Worm (Caenorhabditis elegans): ENCODE data around the gene odc-1.

DNA sequence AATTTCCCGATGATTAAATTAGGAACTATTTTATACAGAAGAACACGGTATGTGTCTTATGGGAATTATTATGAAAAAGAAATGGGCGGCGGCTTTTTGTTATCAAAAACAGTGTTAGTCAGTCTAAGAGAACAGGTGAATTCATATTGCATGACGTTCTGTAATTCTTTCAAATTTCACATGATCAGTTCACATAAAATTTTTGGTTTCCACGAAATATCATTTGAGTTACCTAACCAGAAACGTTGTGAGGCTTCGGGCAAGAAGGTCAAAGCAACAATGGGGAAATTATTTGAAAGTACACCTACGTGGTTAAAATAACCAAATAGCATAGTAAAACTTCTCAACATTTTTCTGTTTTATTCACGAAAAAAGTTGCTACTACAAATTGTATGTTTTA lies 35.9 kb upstream of the odc-1 start, which contains the start of gene Y57E12B.10:
- no peak for TF ChIP-seq med-1 (GFP tag; optimal IDR thresholded peaks at IDR 0.05; ENCODE audit: insufficient read depth)
- TF ChIP-seq klf-2 (GFP tag; conservative IDR thresholded peaks at IDR 0.05) = no peak
- no peak for TF ChIP-seq T22C8.4 (GFP tag; IDR thresholded peaks at IDR 0.05)
- TF ChIP-seq ztf-23 (GFP tag; IDR thresholded peaks at IDR 0.05) = no peak
- TF ChIP-seq ref-1 (GFP tag; conservative IDR thresholded peaks at IDR 0.05) = no peak
- TF ChIP-seq flt-1 (GFP tag; IDR thresholded peaks at IDR 0.05) = no peak
- TF ChIP-seq ztf-29 (GFP tag; IDR thresholded peaks at IDR 0.05) = no peak
